Worm (Caenorhabditis elegans): Measurements from ENCODE around the gene clec-34.
A peak's percentile ranks its signal among the peaks of the same experiment; 100 is the strongest.

The clec-34 gene

DNA sequence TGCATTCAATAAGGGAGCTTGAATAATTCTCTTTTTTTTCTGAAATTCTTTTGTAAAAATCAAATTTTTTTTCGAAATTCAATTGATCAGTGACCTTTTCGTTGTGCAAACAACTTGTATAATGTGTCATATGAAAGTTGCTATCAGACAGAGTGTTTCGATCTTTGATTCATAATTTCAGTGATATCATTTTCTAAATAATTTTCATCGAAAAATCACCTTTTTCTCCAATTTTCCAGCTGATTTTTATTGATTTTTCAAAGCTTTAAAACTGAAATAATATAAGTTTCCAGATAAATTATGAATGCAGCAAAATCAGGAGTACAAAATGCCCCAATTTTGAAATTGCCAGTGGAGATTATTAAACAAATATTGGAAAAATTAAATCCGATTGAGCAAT is 7.1 kb upstream of the clec-34 start, which contains the start of gene fbxa-127:
Gene fbxa-127, plus strand, starts transcription at position 301 of the 400 bp plus-strand sequence.
- no peak for TF ChIP-seq mml-1 (tag; optimal IDR thresholded peaks at IDR 0.05)
- TF ChIP-seq nhr-76 (tag; optimal IDR thresholded peaks at IDR 0.05), result no peak
- peak; percentile 25 for TF ChIP-seq elt-2 (tag; optimal IDR thresholded peaks at IDR 0.05)
- peak; percentile 26 for TF ChIP-seq pqm-1 (tag; optimal IDR thresholded peaks at IDR 0.05)
- TF ChIP-seq fos-1 (tag; optimal IDR thresholded peaks at IDR 0.05), result no peak
- no peak for TF ChIP-seq fkh-2 (tag; optimal IDR thresholded peaks at IDR 0.05)
- TF ChIP-seq lin-39 (tag; optimal IDR thresholded peaks at IDR 0.05), result no peak
- no peak for TF ChIP-seq nhr-67 (tag; optimal IDR thresholded peaks at IDR 0.05)

DNA sequence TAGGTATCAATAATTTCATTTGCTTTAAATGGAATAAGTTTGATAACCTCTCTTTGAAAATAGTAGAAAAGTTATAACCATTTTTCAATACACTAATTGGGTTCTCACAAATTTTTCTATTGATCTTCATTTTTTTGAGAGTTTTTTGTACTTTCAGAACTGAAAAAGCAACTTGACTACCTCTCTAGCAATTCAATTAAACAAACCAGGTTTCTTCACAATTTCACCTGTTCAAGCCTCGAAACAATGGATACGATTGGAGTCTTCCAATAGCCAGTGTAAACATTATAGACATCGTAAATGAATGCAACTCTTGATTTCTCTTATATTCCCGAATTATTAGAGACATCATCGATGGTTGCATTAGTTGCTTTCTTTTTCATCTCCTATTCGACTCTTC is 5.6 kb upstream of the clec-34 start, which contains the start of gene srz-99:
Gene srz-99, plus strand, starts transcription at position 301 of the 400 bp plus-strand sequence.
- no peak for TF ChIP-seq aly-2 (tag; optimal IDR thresholded peaks at IDR 0.05)
- TF ChIP-seq lin-39 (tag; optimal IDR thresholded peaks at IDR 0.05), result no peak
- TF ChIP-seq ztf-11 (tag; optimal IDR thresholded peaks at IDR 0.05), result no peak
- no peak for TF ChIP-seq nhr-25 (tag; optimal IDR thresholded peaks at IDR 0.05)
- no peak for TF ChIP-seq nhr-23 (tag; optimal IDR thresholded peaks at IDR 0.05)
- TF ChIP-seq nhr-76 (tag; optimal IDR thresholded peaks at IDR 0.05), result no peak
- no peak for TF ChIP-seq egl-27 (tag; optimal IDR thresholded peaks at IDR 0.05)
- no peak for TF ChIP-seq eor-1 (tag; optimal IDR thresholded peaks at IDR 0.05)
- TF ChIP-seq ceh-82 (tag; optimal IDR thresholded peaks at IDR 0.05), result no peak
- TF ChIP-seq elt-1 (tag; optimal IDR thresholded peaks at IDR 0.05), result no peak
- no peak for TF ChIP-seq mdl-1 (tag; optimal IDR thresholded peaks at IDR 0.05)
- TF ChIP-seq egl-5 (tag; optimal IDR thresholded peaks at IDR 0.05), result no peak
- no peak for TF ChIP-seq nhr-77 (tag; optimal IDR thresholded peaks at IDR 0.05)
- no peak for TF ChIP-seq elt-2 (tag; optimal IDR thresholded peaks at IDR 0.05)
- no peak for TF ChIP-seq lsy-12 (tag; optimal IDR thresholded peaks at IDR 0.05)

DNA sequence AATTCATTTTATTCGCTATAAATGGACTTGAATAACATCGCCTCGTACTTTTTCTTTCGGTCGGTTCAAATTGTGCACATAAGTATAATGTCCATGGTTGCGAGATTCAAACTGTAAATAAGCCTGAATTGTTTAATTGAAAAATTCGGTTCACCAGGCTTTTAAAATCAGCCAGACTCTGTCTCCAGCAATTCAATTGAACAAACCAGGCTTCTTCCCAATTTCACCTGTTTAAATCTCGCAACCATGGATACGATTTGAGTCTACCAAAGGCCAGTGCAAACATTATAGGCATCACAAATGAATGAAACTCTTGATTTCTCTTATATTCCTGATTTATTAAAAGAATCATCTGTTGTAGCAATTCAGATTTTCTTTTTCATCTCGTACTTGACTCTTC is 4.0 kb upstream of the clec-34 start, which contains the start of gene srz-100:
Gene srz-100, plus strand, starts transcription at position 301 of the 400 bp plus-strand sequence.
- TF ChIP-seq egl-5 (tag; optimal IDR thresholded peaks at IDR 0.05), result no peak
- TF ChIP-seq ztf-4 (tag; optimal IDR thresholded peaks at IDR 0.05), result no peak
- TF ChIP-seq fkh-10 (GFP tag; optimal IDR thresholded peaks at IDR 0.05), result no peak
- TF ChIP-seq lin-15B (tag; optimal IDR thresholded peaks at IDR 0.05), result no peak
- no peak for TF ChIP-seq nhr-67 (tag; optimal IDR thresholded peaks at IDR 0.05)
- TF ChIP-seq nhr-43 (tag; optimal IDR thresholded peaks at IDR 0.05; ENCODE audit: poor library complexity, severe bottlenecking), result no peak
- no peak for TF ChIP-seq nhr-77 (tag; optimal IDR thresholded peaks at IDR 0.05)
- TF ChIP-seq mdl-1 (tag; optimal IDR thresholded peaks at IDR 0.05), result no peak
- no peak for TF ChIP-seq fos-1 (tag; optimal IDR thresholded peaks at IDR 0.05)
- TF ChIP-seq elt-3 (tag; optimal IDR thresholded peaks at IDR 0.05), result no peak
- no peak for TF ChIP-seq eor-1 (tag; optimal IDR thresholded peaks at IDR 0.05)
- no peak for TF ChIP-seq ama-1 (optimal IDR thresholded peaks at IDR 0.05)
- no peak for TF ChIP-seq ceh-16 (tag; optimal IDR thresholded peaks at IDR 0.05)
- TF ChIP-seq zag-1 (tag; optimal IDR thresholded peaks at IDR 0.05), result no peak
- TF ChIP-seq elt-2 (tag; optimal IDR thresholded peaks at IDR 0.05), result no peak
- no peak for TF ChIP-seq tbx-2 (tag; optimal IDR thresholded peaks at IDR 0.05)
- no peak for TF ChIP-seq nhr-11 (tag; optimal IDR thresholded peaks at IDR 0.05)
- no peak for TF ChIP-seq jun-1 (tag; optimal IDR thresholded peaks at IDR 0.05)

DNA sequence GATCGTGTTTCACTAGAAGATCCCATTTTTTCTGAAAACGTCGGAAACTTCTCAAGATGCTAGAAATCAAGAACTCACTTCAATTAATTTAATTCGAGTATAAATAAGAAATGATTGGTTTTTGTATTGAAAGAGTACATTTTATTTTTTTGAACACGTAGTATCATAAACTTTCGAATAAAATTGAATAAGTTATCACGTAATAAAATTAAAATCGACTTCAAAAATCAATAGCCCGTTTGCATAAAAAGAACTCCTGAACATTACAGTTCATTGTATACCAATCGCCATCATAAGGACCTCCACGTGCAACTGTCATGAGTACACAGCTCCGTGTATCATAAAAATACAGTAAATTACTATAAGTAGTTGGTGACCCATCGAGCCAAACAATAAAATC is 1.9 kb upstream of the clec-34 start, which contains the start of gene T25E12.16:
Gene T25E12.16, minus strand, starts transcription at position 101 of the 400 bp plus-strand sequence.
- TF ChIP-seq ceh-9 (tag; optimal IDR thresholded peaks at IDR 0.05), result no peak
- no peak for TF ChIP-seq egl-5 (tag; optimal IDR thresholded peaks at IDR 0.05)
- no peak for TF ChIP-seq sea-2 (GFP tag; optimal IDR thresholded peaks at IDR 0.05)
- TF ChIP-seq jun-1 (tag; optimal IDR thresholded peaks at IDR 0.05), result no peak
- no peak for TF ChIP-seq mml-1 (tag; optimal IDR thresholded peaks at IDR 0.05)
- no peak for TF ChIP-seq nhr-28 (tag; optimal IDR thresholded peaks at IDR 0.05)
- TF ChIP-seq eor-1 (tag; optimal IDR thresholded peaks at IDR 0.05), result no peak
- TF ChIP-seq egl-27 (tag; optimal IDR thresholded peaks at IDR 0.05), result no peak
- TF ChIP-seq nhr-76 (tag; optimal IDR thresholded peaks at IDR 0.05), result no peak
- TF ChIP-seq fkh-10 (GFP tag; optimal IDR thresholded peaks at IDR 0.05), result no peak
- no peak for TF ChIP-seq fkh-2 (tag; optimal IDR thresholded peaks at IDR 0.05)
- TF ChIP-seq nhr-12 (tag; optimal IDR thresholded peaks at IDR 0.05), result no peak
- TF ChIP-seq lsy-12 (tag; optimal IDR thresholded peaks at IDR 0.05), result no peak
- TF ChIP-seq nhr-237 (tag; optimal IDR thresholded peaks at IDR 0.05), result no peak
- no peak for TF ChIP-seq ceh-16 (tag; optimal IDR thresholded peaks at IDR 0.05)
- no peak for TF ChIP-seq elt-1 (tag; optimal IDR thresholded peaks at IDR 0.05)
- no peak for TF ChIP-seq ama-1 (optimal IDR thresholded peaks at IDR 0.05)
- no peak for TF ChIP-seq zag-1 (tag; optimal IDR thresholded peaks at IDR 0.05)
- TF ChIP-seq nhr-77 (tag; optimal IDR thresholded peaks at IDR 0.05), result no peak
- no peak for TF ChIP-seq R02D3.7 (tag; optimal IDR thresholded peaks at IDR 0.05)

Data from whole organism, L3 larva.